Fruit fly (Drosophila melanogaster) whole organism, wandering third instar larva: ENCODE data around the gene CG42747.

Experiments
- Abd-B ChIP-seq: fragments of >200 bp; optimal IDR thresholded peaks from 2 replicates; lab custom pipeline; 2017; ENCODE audit warnings: missing biosample characterization, missing genetic modification characterization
- CG32264 ChIP-seq: fragments of 200-800 bp; sonication (Bioruptor generic); optimal IDR thresholded peaks from 2 replicates; lab custom pipeline; 2016; ENCODE audit warnings: missing biosample characterization, missing genetic modification characterization
- CrebA ChIP-seq: fragments of 200-800 bp; sonication (Bioruptor generic); optimal IDR thresholded peaks from 2 replicates; lab custom pipeline; 2016; ENCODE audit warnings: missing biosample characterization, mild to moderate bottlenecking, missing genetic modification characterization, borderline replicate concordance
- Dfd ChIP-seq: fragments of >200 bp; optimal IDR thresholded peaks from 2 replicates; lab custom pipeline; 2017; ENCODE audit warnings: missing biosample characterization, missing genetic modification characterization
- Dif ChIP-seq: fragments of 200-275, 200-300 bp; sonication (Bioruptor generic); optimal IDR thresholded peaks from 2 replicates; lab custom pipeline; 2018; ENCODE audit warnings: missing biosample characterization, missing genetic modification characterization; ENCODE audit not compliant: partially characterized antibody
- HLH106 ChIP-seq: fragments of 200-800 bp; optimal IDR thresholded peaks from 3 replicates; lab custom pipeline; 2019; ENCODE audit warnings: missing biosample characterization, mild to moderate bottlenecking, missing genetic modification characterization, moderate library complexity
- Hnf4 ChIP-seq: fragments of 200-800 bp; sonication (Bioruptor generic); optimal IDR thresholded peaks from 2 replicates; lab custom pipeline; 2016; ENCODE audit warnings: missing biosample characterization, mild to moderate bottlenecking, missing genetic modification characterization
- Hr78 ChIP-seq: fragments of >200 bp; optimal IDR thresholded peaks from 2 replicates; lab custom pipeline; 2017; ENCODE audit warnings: missing biosample characterization, missing genetic modification characterization
- Hr83 ChIP-seq: fragments of 200-300 bp; sonication (Bioruptor generic); optimal IDR thresholded peaks from 2 replicates; lab custom pipeline; 2016; ENCODE audit warnings: missing biosample characterization, mild to moderate bottlenecking, missing genetic modification characterization, moderate library complexity; ENCODE audit not compliant: poor library complexity, severe bottlenecking
- Mio ChIP-seq: sonication (Bioruptor generic); optimal IDR thresholded peaks from 2 replicates; lab custom pipeline; 2016; ENCODE audit warnings: missing biosample characterization, missing genetic modification characterization
- Myc ChIP-seq: fragments of >200 bp; optimal IDR thresholded peaks from 2 replicates; lab custom pipeline; 2017
- N ChIP-seq: fragments of >200 bp; optimal IDR thresholded peaks from 2 replicates; lab custom pipeline; 2018; ENCODE audit warnings: missing biosample characterization, missing external identifiers, missing genetic modification characterization
- OdsH ChIP-seq: fragments of 200-800 bp; sonication (Bioruptor generic); optimal IDR thresholded peaks from 2 replicates; lab custom pipeline; 2016; ENCODE audit warnings: missing biosample characterization, mild to moderate bottlenecking, missing genetic modification characterization
- Rel ChIP-seq, 2 experiments: fragments of 200-800 bp; sonication (Bioruptor generic) in 1 of 2; optimal IDR thresholded peaks; 2 replicates in 1 of 2; 3 replicates in 1 of 2; lab custom pipeline; 2016 to 2019; ENCODE audit warnings: mild to moderate bottlenecking in 2 of 2, missing biosample characterization in 2 of 2, missing genetic modification characterization in 2 of 2, moderate library complexity in 1 of 2
- Sp1 ChIP-seq: fragments of 200-800 bp; sonication (Bioruptor generic); optimal IDR thresholded peaks from 3 replicates; lab custom pipeline; 2019; ENCODE audit warnings: missing biosample characterization, mild to moderate bottlenecking, missing genetic modification characterization, moderate library complexity
- Vsx2 ChIP-seq: fragments of 200-300, 225-300 bp; sonication (Bioruptor generic); optimal IDR thresholded peaks from 2 replicates; lab custom pipeline; 2018; ENCODE audit warnings: missing biosample characterization, missing genetic modification characterization; ENCODE audit not compliant: partially characterized antibody
- br ChIP-seq: fragments of 200-800 bp; sonication (Bioruptor generic); optimal IDR thresholded peaks from 2 replicates; lab custom pipeline; 2016; ENCODE audit warnings: missing biosample characterization, missing genetic modification characterization
- dl ChIP-seq, 2 experiments: fragments of 175-275, 200-275 bp in 1 of 2; fragments of 200-275 bp in 1 of 2; sonication (Bioruptor generic); optimal IDR thresholded peaks; lab custom pipeline; 2018; ENCODE audit warnings: mild to moderate bottlenecking in 2 of 2, missing biosample characterization in 2 of 2, missing genetic modification characterization in 2 of 2, moderate library complexity in 2 of 2; ENCODE audit not compliant: partially characterized antibody in 2 of 2, insufficient read depth in 1 of 2
- dmrt93B ChIP-seq: fragments of 200-800 bp; sonication (Bioruptor generic); optimal IDR thresholded peaks from 2 replicates; lab custom pipeline; 2018; ENCODE audit warnings: missing biosample characterization, mild to moderate bottlenecking, missing genetic modification characterization
- dsf ChIP-seq: sonication (Bioruptor generic); optimal IDR thresholded peaks from 2 replicates; lab custom pipeline; 2016; ENCODE audit warnings: missing biosample characterization, missing genetic modification characterization, borderline replicate concordance
- ey ChIP-seq: fragments of 200-800 bp; sonication (Bioruptor generic); optimal IDR thresholded peaks from 2 replicates; lab custom pipeline; 2016; ENCODE audit warnings: missing biosample characterization, missing genetic modification characterization
- foxo ChIP-seq, 2 experiments: fragments of 200-800 bp; sonication (Bioruptor generic); optimal IDR thresholded peaks; 2 replicates in 1 of 2; 3 replicates in 1 of 2; lab custom pipeline; 2016 to 2017; ENCODE audit warnings: missing biosample characterization in 2 of 2, missing genetic modification characterization in 2 of 2
- fru ChIP-seq: fragments of 200-800 bp; sonication (Bioruptor generic); optimal IDR thresholded peaks from 3 replicates; lab custom pipeline; 2016; ENCODE audit warnings: missing biosample characterization, mild to moderate bottlenecking, missing genetic modification characterization
- h ChIP-seq: fragments of 200-800 bp; sonication (Bioruptor generic); optimal IDR thresholded peaks from 3 replicates; lab custom pipeline; 2016; ENCODE audit warnings: missing biosample characterization, mild to moderate bottlenecking, missing genetic modification characterization
- jim ChIP-seq: fragments of 175-275, 200-325 bp; sonication (Bioruptor generic); optimal IDR thresholded peaks from 2 replicates; lab custom pipeline; 2016; ENCODE audit warnings: missing biosample characterization, mild to moderate bottlenecking, missing genetic modification characterization
- lola ChIP-seq: fragments of >200 bp; optimal IDR thresholded peaks from 2 replicates; lab custom pipeline; 2017; ENCODE audit warnings: missing biosample characterization, missing genetic modification characterization
- pan ChIP-seq: fragments of >200 bp; optimal IDR thresholded peaks from 2 replicates; lab custom pipeline; 2017
- psq ChIP-seq: fragments of 200-800 bp; sonication (Bioruptor generic); optimal IDR thresholded peaks from 3 replicates; lab custom pipeline; 2017; ENCODE audit warnings: missing biosample characterization, mild to moderate bottlenecking, missing genetic modification characterization, moderate library complexity
- rgr ChIP-seq: fragments of 200-800 bp; sonication (Bioruptor generic); optimal IDR thresholded peaks from 3 replicates; lab custom pipeline; 2016; ENCODE audit warnings: missing biosample characterization, mild to moderate bottlenecking, missing genetic modification characterization
- sage ChIP-seq: fragments of 200-800 bp; sonication (Bioruptor generic); optimal IDR thresholded peaks from 2 replicates; lab custom pipeline; 2016; ENCODE audit warnings: missing biosample characterization, mild to moderate bottlenecking, missing genetic modification characterization
- sv ChIP-seq: fragments of 200-800 bp; sonication (Bioruptor generic); optimal IDR thresholded peaks from 3 replicates; lab custom pipeline; 2016; ENCODE audit warnings: missing biosample characterization, missing genetic modification characterization
- tai ChIP-seq: sonication (Bioruptor generic); optimal IDR thresholded peaks from 2 replicates; lab custom pipeline; 2016; ENCODE audit warnings: missing biosample characterization, missing genetic modification characterization
- woc ChIP-seq: sonication (Bioruptor generic); optimal IDR thresholded peaks from 2 replicates; lab custom pipeline; 2016; ENCODE audit warnings: missing biosample characterization, mild to moderate bottlenecking, missing genetic modification characterization

The CG42747 gene

DNA sequence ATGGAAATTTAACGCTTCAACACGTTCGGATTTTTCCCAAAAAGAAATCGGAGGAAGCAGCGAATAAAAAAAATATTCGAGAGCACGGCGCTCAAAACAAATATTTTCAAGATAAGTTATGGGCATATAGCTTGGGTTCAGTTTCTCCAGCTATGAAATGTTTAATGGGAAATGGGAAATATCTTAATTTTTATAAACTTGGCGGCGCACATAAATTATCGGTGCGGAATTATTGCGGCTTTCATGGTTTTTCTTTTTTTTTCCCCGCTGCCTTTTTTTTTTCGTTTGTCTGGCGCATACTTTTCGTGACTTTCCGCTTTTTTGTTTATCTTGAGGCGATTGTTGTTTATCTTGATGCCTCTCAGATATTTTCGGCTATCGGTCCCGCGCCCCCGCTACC is 97.6 kb downstream of the CG42747 start:
- TF ChIP-seq br (GFP tag; lab: Kevin White, UChicago), result no peak
- TF ChIP-seq Hr78 (GFP tag; lab: Kevin White, UChicago), result no peak
- no peak for TF ChIP-seq psq (GFP tag; lab: Kevin White, UChicago)
- no peak for TF ChIP-seq fru (GFP tag; lab: Kevin White, UChicago)
- no peak for TF ChIP-seq CrebA

DNA sequence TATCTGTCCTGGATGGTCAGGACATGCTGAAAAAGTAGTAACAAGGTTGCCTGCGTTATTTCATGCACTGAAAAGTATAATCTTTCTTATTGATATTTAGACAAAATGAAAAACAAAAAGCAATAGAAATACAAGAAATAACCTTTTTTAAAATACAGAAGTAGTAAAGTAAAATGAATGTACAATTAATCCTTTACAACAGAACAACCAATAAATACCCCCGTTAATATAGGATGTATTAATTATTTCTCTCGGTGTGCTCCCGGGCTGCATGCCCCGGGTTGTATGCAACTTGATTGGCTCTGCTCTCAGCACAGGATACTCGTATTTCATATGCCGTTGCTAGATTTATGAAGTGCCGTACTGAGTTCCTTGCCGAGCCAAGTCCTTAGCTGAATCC is 98.2 kb downstream of the CG42747 start:
- TF ChIP-seq psq (GFP tag; lab: Kevin White, UChicago), result no peak
- TF ChIP-seq lola (GFP tag; lab: Kevin White, UChicago), result no peak
- TF ChIP-seq CrebA, result no peak
- TF ChIP-seq Dfd (GFP tag; lab: Kevin White, UChicago), result no peak
- TF ChIP-seq Rel (GFP tag; optimal IDR thresholded peaks at IDR 0.05; lab: Kevin White, UChicago), result no peak
- TF ChIP-seq Rel (tag; optimal IDR thresholded peaks at IDR 0.05; lab: Kevin White, UChicago), result no peak
- no peak for TF ChIP-seq jim (GFP tag; lab: Kevin White, UChicago)
- no peak for TF ChIP-seq Myc (lab: Kevin White, UChicago)
- no peak for TF ChIP-seq N (GFP tag; lab: Kevin White, UChicago)
- no peak for TF ChIP-seq rgr (GFP tag; lab: Kevin White, UChicago)
- TF ChIP-seq Sp1, result no peak
- no peak for TF ChIP-seq HLH106 (tag; lab: Kevin White, UChicago)
- no peak for TF ChIP-seq foxo (GFP tag; optimal IDR thresholded peaks at IDR 0.05; lab: Kevin White, UChicago)
- no peak for TF ChIP-seq dsf (GFP tag; lab: Kevin White, UChicago)
- no peak for TF ChIP-seq h
- TF ChIP-seq Abd-B, result no peak
- TF ChIP-seq CG32264 (GFP tag; lab: Kevin White, UChicago), result no peak
- no peak for TF ChIP-seq sage (GFP tag; lab: Kevin White, UChicago)
- TF ChIP-seq pan (lab: Kevin White, UChicago), result no peak

DNA sequence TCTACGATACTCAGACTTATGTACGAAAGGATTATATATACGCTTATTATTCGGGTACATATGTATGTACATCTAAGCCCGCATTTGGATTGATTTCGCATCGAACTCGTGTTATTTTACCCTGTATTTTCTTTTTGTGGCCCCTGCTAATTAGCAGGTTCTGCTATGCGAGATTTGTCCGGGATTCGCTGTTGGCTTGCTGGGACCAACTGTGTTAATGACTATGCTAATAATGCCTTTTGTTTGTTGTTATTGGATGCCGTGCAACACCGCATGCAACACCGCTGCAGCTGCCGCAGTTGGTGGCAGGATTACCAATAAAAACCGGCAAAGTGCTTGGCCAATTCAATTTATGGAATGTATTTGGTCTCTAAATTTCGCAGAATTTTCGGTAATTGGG is 100.1 kb downstream of the CG42747 start:
- TF ChIP-seq OdsH, result no peak
- no peak for TF ChIP-seq woc (GFP tag; lab: Kevin White, UChicago)
- TF ChIP-seq CG32264 (GFP tag; lab: Kevin White, UChicago), result no peak
- TF ChIP-seq h, result no peak
- TF ChIP-seq Abd-B, result no peak
- no peak for TF ChIP-seq Dif (GFP tag; lab: Kevin White, UChicago)
- TF ChIP-seq Myc (lab: Kevin White, UChicago), result no peak
- no peak for TF ChIP-seq Mio (GFP tag; lab: Kevin White, UChicago)
- TF ChIP-seq br (GFP tag; lab: Kevin White, UChicago), result no peak
- no peak for TF ChIP-seq HLH106 (tag; lab: Kevin White, UChicago)
- no peak for TF ChIP-seq Vsx2 (GFP tag; lab: Kevin White, UChicago)
- no peak for TF ChIP-seq dmrt93B (GFP tag; lab: Kevin White, UChicago)
- TF ChIP-seq rgr (GFP tag; lab: Kevin White, UChicago), result no peak
- TF ChIP-seq sv (GFP tag; lab: Kevin White, UChicago), result no peak
- TF ChIP-seq foxo (GFP tag; optimal IDR thresholded peaks at IDR 0.05; lab: Kevin White, UChicago), result no peak
- no peak for TF ChIP-seq CrebA
- TF ChIP-seq N (GFP tag; lab: Kevin White, UChicago), result no peak
- TF ChIP-seq Sp1, result no peak
- no peak for TF ChIP-seq lola (GFP tag; lab: Kevin White, UChicago)

DNA sequence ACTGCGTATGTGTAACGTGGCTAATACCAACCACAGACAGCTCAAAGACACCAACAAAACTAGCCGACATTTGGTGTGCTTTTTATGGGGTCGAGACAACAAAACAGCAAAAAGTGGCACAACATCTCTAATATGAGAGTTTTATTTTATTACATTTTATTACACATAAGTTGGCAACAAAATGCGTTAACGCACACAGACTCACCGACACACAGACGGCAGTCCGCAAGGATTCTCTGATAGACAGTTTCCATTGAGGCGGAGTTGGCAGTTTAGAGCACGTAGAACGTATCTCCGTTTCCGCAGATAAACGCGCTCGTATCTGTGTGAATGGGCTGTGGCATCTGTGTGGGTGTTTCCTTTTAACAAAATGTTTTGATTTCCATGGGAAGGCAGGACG is 107.7 kb downstream of the CG42747 start:
- TF ChIP-seq Dif (GFP tag; lab: Kevin White, UChicago) (no peak), CG32264 (GFP tag; lab: Kevin White, UChicago) (no peak), dl (GFP tag; optimal IDR thresholded peaks at IDR 0.05; lab: Kevin White, UChicago; ENCODE audit: insufficient read depth in 1 of 2, partially characterized antibody in 2 of 2) (no peak), Hnf4 (GFP tag; lab: Kevin White, UChicago) (no peak), dmrt93B (GFP tag; lab: Kevin White, UChicago) (no peak), foxo (GFP tag; optimal IDR thresholded peaks at IDR 0.05; lab: Kevin White, UChicago) (no peak), ey (GFP tag; lab: Kevin White, UChicago) (no peak), h (no peak), lola (GFP tag; lab: Kevin White, UChicago) (no peak), Hr83 (GFP tag; lab: Kevin White, UChicago) (no peak), tai (GFP tag; lab: Kevin White, UChicago) (no peak), sage (GFP tag; lab: Kevin White, UChicago) (no peak)
- TF ChIP-seq, all 38 proteins: peak for 0
